Worm (Caenorhabditis elegans) whole organism, late embryonic: ENCODE data around the gene Y71H2AL.2.
A peak's percentile ranks its signal among the peaks of the same experiment; 100 is the strongest.

Source experiments
- F13H6.1 ChIP-seq: sonication (generic microtip); optimal IDR thresholded peaks from 2 replicates; lab custom pipeline; 2016; ENCODE audit warnings: missing genetic modification characterization, missing compliant biosample characterization
- K02D7.2 ChIP-seq: sonication (generic microtip); optimal IDR thresholded peaks from 2 replicates; lab custom pipeline; 2017; ENCODE audit warnings: mild to moderate bottlenecking, missing genetic modification characterization, missing compliant biosample characterization
- ama-1 ChIP-seq: fragments of 150-350 bp; optimal IDR thresholded peaks from 2 replicates; lab custom pipeline; 2014
- ceh-30 ChIP-seq: fragments of 150-350 bp; optimal IDR thresholded peaks from 2 replicates; lab custom pipeline; 2014; ENCODE audit warnings: missing biosample characterization, missing genetic modification characterization
- ceh-9 ChIP-seq: sonication (generic microtip); optimal IDR thresholded peaks from 2 replicates; lab custom pipeline; 2016; ENCODE audit warnings: mild to moderate bottlenecking, missing genetic modification characterization, inconsistent platforms, missing compliant biosample characterization
- elt-2 ChIP-seq: sonication (generic microtip); optimal IDR thresholded peaks from 2 replicates; lab custom pipeline; 2016; ENCODE audit warnings: missing genetic modification reagents, missing genetic modification characterization, missing compliant biosample characterization
- fkh-10 ChIP-seq: fragments of 150-350 bp; optimal IDR thresholded peaks from 2 replicates; lab custom pipeline; 2014; ENCODE audit warnings: missing biosample characterization, missing genetic modification reagents, missing genetic modification characterization
- nhr-11 ChIP-seq: fragments of 150-350 bp; optimal IDR thresholded peaks from 2 replicates; lab custom pipeline; 2014; ENCODE audit warnings: missing biosample characterization, missing genetic modification characterization

- TF ChIP-seq ceh-9 (tag; lab: Kevin White, UChicago) (no peak), F13H6.1 (tag; lab: Kevin White, UChicago) (no peak), ama-1 (lab: Kevin White, UChicago) (no peak), ceh-30 (tag; lab: Kevin White, UChicago) (no peak), elt-2 (peak; percentile 86), K02D7.2 (tag; lab: Kevin White, UChicago) (no peak), nhr-11 (tag; lab: Kevin White, UChicago) (no peak), fkh-10 (GFP tag; lab: Kevin White, UChicago) (no peak)
Observed at ce11 chrIII:2652704-2653566, 33.2 kb upstream of the Y71H2AL.2 start.
